Fruit fly (Drosophila melanogaster) whole organism, embryonic: Measurements from ENCODE around the gene CG14958.

ENCODE experiments used
- Ada2b ChIP-seq: fragments of 200-800 bp; sonication (Bioruptor generic); IDR thresholded peaks from 2 replicates; pipeline ENCODE4 v1.3.6; 2022; ENCODE audit warnings: missing biosample characterization, missing genetic modification characterization
- Awh ChIP-seq: fragments of 200-800 bp; sonication (Bioruptor generic); IDR thresholded peaks from 2 replicates; pipeline ENCODE4, ENCODE4 v1.3.6; 2022; ENCODE audit warnings: missing biosample characterization, missing genetic modification characterization
- B-H1 ChIP-seq: fragments of 200-800 bp; sonication (Bioruptor generic); IDR thresholded peaks from 3 replicates; pipeline ENCODE4 v1.3.6; 2022; ENCODE audit warnings: missing biosample characterization, missing genetic modification characterization
- Bgb ChIP-seq: fragments of 200-800 bp; sonication (Bioruptor generic); IDR thresholded peaks from 2 replicates; pipeline ENCODE4 v1.3.6; 2022; ENCODE audit warnings: missing biosample characterization, missing genetic modification characterization; ENCODE audit not compliant: partially characterized antibody
- CG10959 ChIP-seq: fragments of 200-800 bp; sonication (Bioruptor generic); IDR thresholded peaks from 2 replicates; pipeline ENCODE4 v1.3.6; 2022; ENCODE audit warnings: missing biosample characterization, missing genetic modification characterization
- CG10979 ChIP-seq: fragments of 200-800 bp; sonication (Bioruptor generic); optimal IDR thresholded peaks from 2 replicates; lab custom pipeline; 2018; ENCODE audit warnings: missing biosample characterization, mild to moderate bottlenecking, missing genetic modification characterization, moderate library complexity
- CG11398 ChIP-seq: fragments of 200-800 bp; sonication (Bioruptor generic); optimal IDR thresholded peaks from 2 replicates; lab custom pipeline; 2016; ENCODE audit warnings: missing biosample characterization, missing genetic modification characterization
- CG11696 ChIP-seq: fragments of 200-800 bp; sonication (Bioruptor generic); IDR thresholded peaks from 2 replicates; pipeline ENCODE4 v1.3.6; 2022; ENCODE audit warnings: missing biosample characterization, missing genetic modification characterization
- CG12071 ChIP-seq: fragments of 200-800 bp; sonication (Bioruptor generic); optimal IDR thresholded peaks from 3 replicates; lab custom pipeline; 2018; ENCODE audit warnings: missing biosample characterization, mild to moderate bottlenecking, missing genetic modification characterization
- CG12659 ChIP-seq: fragments of 200-800 bp; sonication (Bioruptor generic); optimal IDR thresholded peaks from 3 replicates; lab custom pipeline; 2017; ENCODE audit warnings: mild to moderate bottlenecking, missing biosample characterization, missing genetic modification reagents, missing genetic modification characterization
- CG14441 ChIP-seq: fragments of 200-800 bp; sonication (Bioruptor generic); IDR thresholded peaks from 2 replicates; pipeline ENCODE4 v1.3.6; 2022; ENCODE audit warnings: missing biosample characterization, missing genetic modification characterization
- CG15011 ChIP-seq: fragments of 200-800 bp; sonication (Bioruptor generic); optimal IDR thresholded peaks from 3 replicates; lab custom pipeline; 2018; ENCODE audit warnings: missing biosample characterization, mild to moderate bottlenecking, missing genetic modification characterization
- CG15601 ChIP-seq: fragments of 200-800 bp; sonication (Bioruptor generic); optimal IDR thresholded peaks from 3 replicates; lab custom pipeline; 2019; ENCODE audit warnings: missing biosample characterization, mild to moderate bottlenecking, missing genetic modification characterization, moderate library complexity
- CG15696 ChIP-seq: fragments of 200-800 bp; sonication (Bioruptor generic); optimal IDR thresholded peaks from 2 replicates; lab custom pipeline; 2019; ENCODE audit warnings: missing biosample characterization, mild to moderate bottlenecking, missing genetic modification characterization, moderate library complexity
- CG16815 ChIP-seq: fragments of 200-800 bp; sonication (Bioruptor generic); optimal IDR thresholded peaks from 3 replicates; lab custom pipeline; 2017; ENCODE audit warnings: missing biosample characterization, mild to moderate bottlenecking, missing genetic modification characterization
- CG17359 ChIP-seq: fragments of 200-800 bp; sonication (Bioruptor generic); optimal IDR thresholded peaks from 3 replicates; lab custom pipeline; 2018; ENCODE audit warnings: missing biosample characterization, mild to moderate bottlenecking, missing genetic modification characterization, moderate library complexity
- CG18619 ChIP-seq: fragments of 200-800 bp; sonication (Bioruptor generic); optimal IDR thresholded peaks from 3 replicates; lab custom pipeline; 2017; ENCODE audit warnings: missing biosample characterization, mild to moderate bottlenecking, missing genetic modification characterization
- CG30403 ChIP-seq: fragments of 200-800 bp; sonication (Bioruptor generic); optimal IDR thresholded peaks from 3 replicates; lab custom pipeline; 2016; ENCODE audit warnings: missing biosample characterization, missing genetic modification characterization
- CG31224 ChIP-seq: fragments of 200-800 bp; sonication (Bioruptor generic); IDR thresholded peaks from 2 replicates; pipeline ENCODE4 v1.3.6; 2022; ENCODE audit warnings: missing biosample characterization, missing genetic modification characterization
- CG33557 ChIP-seq: fragments of 200-800 bp; sonication (Bioruptor generic); optimal IDR thresholded peaks from 2 replicates; lab custom pipeline; 2019; ENCODE audit warnings: missing biosample characterization, mild to moderate bottlenecking, missing genetic modification characterization, moderate library complexity
- CG34422 ChIP-seq: fragments of 200-800 bp; sonication (Bioruptor generic); IDR thresholded peaks from 3 replicates; pipeline ENCODE4 v1.3.6; 2022; ENCODE audit warnings: missing biosample characterization, missing genetic modification characterization
- CG3995 ChIP-seq: fragments of 200-800 bp; sonication (Bioruptor generic); optimal IDR thresholded peaks from 3 replicates; lab custom pipeline; 2016; ENCODE audit warnings: missing biosample characterization, missing genetic modification characterization
- CG4730 ChIP-seq: fragments of 200-800 bp; sonication (Bioruptor generic); IDR thresholded peaks from 2 replicates; pipeline ENCODE4 v1.3.6; 2022; ENCODE audit warnings: missing biosample characterization, missing genetic modification characterization
- CG4820 ChIP-seq: fragments of 200-800 bp; sonication (Bioruptor generic); optimal IDR thresholded peaks from 3 replicates; lab custom pipeline; 2016; ENCODE audit warnings: missing biosample characterization, missing genetic modification characterization
- CG7786 ChIP-seq: fragments of 200-800 bp; sonication (Bioruptor generic); optimal IDR thresholded peaks from 2 replicates; lab custom pipeline; 2016; ENCODE audit warnings: missing biosample characterization, missing genetic modification characterization
- CG8281 ChIP-seq: fragments of 200-800 bp; sonication (Bioruptor generic); optimal IDR thresholded peaks from 2 replicates; lab custom pipeline; 2018; ENCODE audit warnings: missing biosample characterization, mild to moderate bottlenecking, missing genetic modification characterization, moderate library complexity
- CHES-1-like ChIP-seq: fragments of 200-800 bp; sonication (Bioruptor generic); optimal IDR thresholded peaks from 2 replicates; lab custom pipeline; 2016; ENCODE audit warnings: missing biosample characterization, missing genetic modification characterization
- D ChIP-seq, 2 experiments: fragments of 200-800 bp in 1 of 2; fragments of >200 bp in 1 of 2; sonication (Bioruptor generic) in 1 of 2; optimal IDR thresholded peaks; 2 replicates in 1 of 2; 3 replicates in 1 of 2; lab custom pipeline; 2017; ENCODE audit warnings: mild to moderate bottlenecking in 1 of 2, missing biosample characterization in 1 of 2, missing genetic modification characterization in 1 of 2, missing genetic modification reagents in 1 of 2
- Dp ChIP-seq: fragments of 200-800 bp; sonication (Bioruptor generic); optimal IDR thresholded peaks from 2 replicates; lab custom pipeline; 2018; ENCODE audit warnings: missing biosample characterization, mild to moderate bottlenecking, missing genetic modification characterization, moderate library complexity
- Fer3 ChIP-seq: fragments of 200-800 bp; sonication (Bioruptor generic); optimal IDR thresholded peaks from 2 replicates; lab custom pipeline; 2018; ENCODE audit warnings: missing biosample characterization, mild to moderate bottlenecking, missing genetic modification characterization, moderate library complexity
- Gug ChIP-seq: fragments of 200-800 bp; sonication (Bioruptor generic); IDR thresholded peaks from 4 replicates; pipeline ENCODE4 v1.3.6; 2022; ENCODE audit warnings: missing biosample characterization, missing genetic modification characterization
- HLH54F ChIP-seq: fragments of 200-800 bp; sonication (Bioruptor generic); optimal IDR thresholded peaks from 3 replicates; lab custom pipeline; 2016; ENCODE audit warnings: missing biosample characterization, missing genetic modification characterization
- Mrtf ChIP-seq: fragments of 200-800 bp; sonication (Bioruptor generic); IDR thresholded peaks from 3 replicates; pipeline ENCODE4 v1.3.6; 2022; ENCODE audit warnings: missing biosample characterization, missing genetic modification characterization
- Rx ChIP-seq: fragments of 200-800 bp; sonication (Bioruptor generic); IDR thresholded peaks from 2 replicates; pipeline ENCODE4 v1.3.6; 2022; ENCODE audit warnings: missing biosample characterization, missing genetic modification characterization
- Taf1 ChIP-seq: fragments of 200-800 bp; sonication (Bioruptor generic); IDR thresholded peaks from 2 replicates; pipeline ENCODE4 v1.3.6; 2022; ENCODE audit warnings: missing biosample characterization, missing genetic modification characterization
- Usf ChIP-seq: fragments of 200-800 bp; sonication (Bioruptor generic); optimal IDR thresholded peaks from 2 replicates; lab custom pipeline; 2017; ENCODE audit warnings: missing genotype, missing biosample characterization, missing genetic modification characterization
- amos ChIP-seq: fragments of 200-800 bp; sonication (Bioruptor generic); IDR thresholded peaks from 2 replicates; pipeline ENCODE4 v1.3.6; 2022; ENCODE audit warnings: missing biosample characterization, missing genetic modification characterization; ENCODE audit not compliant: partially characterized antibody
- cas ChIP-seq: fragments of 200-800 bp; sonication (Bioruptor generic); IDR thresholded peaks from 2 replicates; pipeline ENCODE4 v1.3.6; 2022; ENCODE audit warnings: missing biosample characterization, missing genetic modification characterization
- cg ChIP-seq: fragments of 200-800 bp; sonication (Bioruptor generic); optimal IDR thresholded peaks from 3 replicates; lab custom pipeline; 2019; ENCODE audit warnings: missing biosample characterization, mild to moderate bottlenecking, missing genetic modification characterization, moderate library complexity
- gro ChIP-seq: fragments of 200-800 bp; sonication (Bioruptor generic); optimal IDR thresholded peaks from 2 replicates; lab custom pipeline; 2016; ENCODE audit warnings: missing biosample characterization, missing genetic modification characterization
- kay ChIP-seq: fragments of 200-800 bp; sonication (Bioruptor generic); optimal IDR thresholded peaks from 2 replicates; lab custom pipeline; 2016; ENCODE audit warnings: missing biosample characterization, missing genetic modification characterization
- kni ChIP-seq: fragments of 200-800 bp; sonication (Bioruptor generic); optimal IDR thresholded peaks from 3 replicates; lab custom pipeline; 2017; ENCODE audit warnings: mild to moderate bottlenecking, missing biosample characterization, missing genetic modification reagents, missing genetic modification characterization
- lab ChIP-seq: fragments of 200-800 bp; sonication (Bioruptor generic); optimal IDR thresholded peaks from 3 replicates; lab custom pipeline; 2017; ENCODE audit warnings: missing biosample characterization, missing genetic modification characterization, mild to moderate bottlenecking, moderate library complexity, missing genetic modification reagents
- nau ChIP-seq: fragments of 200-800 bp; sonication (Bioruptor generic); optimal IDR thresholded peaks from 3 replicates; lab custom pipeline; 2017; ENCODE audit warnings: missing biosample characterization, mild to moderate bottlenecking, missing genetic modification characterization, missing genetic modification reagents
- otp ChIP-seq: fragments of 200-800 bp; sonication (Bioruptor generic); IDR thresholded peaks from 3 replicates; pipeline ENCODE4, ENCODE4 v1.3.6; 2022; ENCODE audit warnings: missing biosample characterization, missing genetic modification characterization
- psq ChIP-seq: fragments of 200-800 bp; sonication (Bioruptor generic); optimal IDR thresholded peaks from 2 replicates; lab custom pipeline; 2017; ENCODE audit warnings: missing biosample characterization, missing genetic modification characterization
- sima ChIP-seq: fragments of 200-800 bp; sonication (Bioruptor generic); optimal IDR thresholded peaks from 2 replicates; lab custom pipeline; 2016; ENCODE audit warnings: missing biosample characterization, missing genetic modification characterization
- ssp ChIP-seq: fragments of 200-800 bp; sonication (Bioruptor generic); IDR thresholded peaks from 2 replicates; pipeline ENCODE4 v1.3.6; 2022; ENCODE audit warnings: missing biosample characterization, missing genetic modification characterization
- usp ChIP-seq: fragments of >200 bp; optimal IDR thresholded peaks from 2 replicates; lab custom pipeline; 2017; ENCODE audit warnings: missing biosample characterization, missing genetic modification characterization

The CG14958 gene

dm6 chr3L:3149060-3149872 lies 40.5 kb upstream of the CG14958 start (continued):
- TF ChIP-seq amos (GFP tag; lab: Robert Waterston, UW): peak; percentile 51; the same call in 1 of the 2 replicates
- no peak for TF ChIP-seq B-H1
- no peak for TF ChIP-seq Gug (GFP tag; lab: Robert Waterston, UW)
- no peak for TF ChIP-seq CG31224 (GFP tag; lab: Robert Waterston, UW)
- no peak for TF ChIP-seq CG7786 (GFP tag; lab: Kevin White, UChicago)
- TF ChIP-seq CG4730: no peak
- no peak for TF ChIP-seq CG12659 (GFP tag; lab: Kevin White, UChicago)
- no peak for TF ChIP-seq Rx (GFP tag; lab: Robert Waterston, UW)
- no peak for TF ChIP-seq CG15696 (tag; lab: Kevin White, UChicago)
- TF ChIP-seq CG10979 (tag; lab: Kevin White, UChicago): no peak
- TF ChIP-seq cas (GFP tag; lab: Robert Waterston, UW): no peak
- no peak for TF ChIP-seq CG12071
- TF ChIP-seq CG15601 (tag; lab: Kevin White, UChicago): no peak
- no peak for TF ChIP-seq Fer3 (tag; lab: Kevin White, UChicago)
- no peak for TF ChIP-seq Usf (GFP tag; lab: Kevin White, UChicago)
- no peak for TF ChIP-seq psq (GFP tag; lab: Kevin White, UChicago)
- no peak for TF ChIP-seq CG15011 (GFP tag; lab: Kevin White, UChicago)
- no peak for TF ChIP-seq Awh (GFP tag; lab: Robert Waterston, UW)
- TF ChIP-seq CG10959: no peak
- TF ChIP-seq D (optimal IDR thresholded peaks at IDR 0.05; lab: Kevin White, UChicago): no peak
- no peak for TF ChIP-seq D (GFP tag; optimal IDR thresholded peaks at IDR 0.05; lab: Kevin White, UChicago)
- TF ChIP-seq CG18619 (GFP tag; lab: Kevin White, UChicago): no peak
- TF ChIP-seq cg (GFP tag; lab: Kevin White, UChicago): peak; percentile 93
- no peak for TF ChIP-seq nau (GFP tag; lab: Kevin White, UChicago)
- no peak for TF ChIP-seq Taf1 (GFP tag; lab: Robert Waterston, UW)
- TF ChIP-seq sima (GFP tag; lab: Kevin White, UChicago): no peak
- peak; percentile 44 for TF ChIP-seq gro
- no peak for TF ChIP-seq CG17359 (tag; lab: Kevin White, UChicago)
- TF ChIP-seq CG4820 (GFP tag; lab: Kevin White, UChicago): no peak
- TF ChIP-seq otp: no peak
- no peak for TF ChIP-seq Mrtf (GFP tag; lab: Robert Waterston, UW)
- peak; percentile 73; the same call in 2 of the 3 replicates for TF ChIP-seq CG34422 (GFP tag; lab: Robert Waterston, UW)
- no peak for TF ChIP-seq CG16815 (GFP tag; lab: Kevin White, UChicago)
- TF ChIP-seq kay (GFP tag; lab: Kevin White, UChicago): peak; percentile 8
- peak; percentile 54 for TF ChIP-seq CHES-1-like (GFP tag; lab: Kevin White, UChicago)
- no peak for TF ChIP-seq Ada2b (GFP tag; lab: Robert Waterston, UW)
- no peak for TF ChIP-seq CG30403 (GFP tag; lab: Kevin White, UChicago)
- no peak for TF ChIP-seq CG8281
- TF ChIP-seq CG11696 (GFP tag; lab: Robert Waterston, UW): no peak
- no peak for TF ChIP-seq kni (GFP tag; lab: Kevin White, UChicago)
- TF ChIP-seq Dp (GFP tag; lab: Kevin White, UChicago): no peak
- TF ChIP-seq CG3995 (GFP tag; lab: Kevin White, UChicago): peak; percentile 38
- TF ChIP-seq HLH54F (GFP tag; lab: Kevin White, UChicago): no peak
- no peak for TF ChIP-seq lab
- TF ChIP-seq usp: no peak
- no peak for TF ChIP-seq CG11398
- TF ChIP-seq CG14441 (GFP tag; lab: Robert Waterston, UW): peak; percentile 27; the same call in 1 of the 2 replicates
- TF ChIP-seq ssp (GFP tag; lab: Robert Waterston, UW): no peak
- TF ChIP-seq Bgb (GFP tag; lab: Robert Waterston, UW): peak; percentile 52; the same call in 1 of the 2 replicates
- no peak for TF ChIP-seq CG33557 (GFP tag; lab: Kevin White, UChicago)
